Fruit fly (Drosophila melanogaster) whole organism, embryonic: ENCODE measurements around the gene Esyt2.

Source experiments
- Abd-B ChIP-seq: fragments of 200-800 bp; sonication (Bioruptor generic); optimal IDR thresholded peaks from 2 replicates; lab custom pipeline; 2018; ENCODE audit warnings: missing biosample characterization, mild to moderate bottlenecking, missing genetic modification characterization, moderate library complexity
- CG10267 ChIP-seq: fragments of 200-800 bp; sonication (Bioruptor generic); optimal IDR thresholded peaks from 2 replicates; lab custom pipeline; 2018; ENCODE audit warnings: missing biosample characterization, mild to moderate bottlenecking, missing genetic modification characterization, moderate library complexity
- CG10274 ChIP-seq: fragments of 200-800 bp; sonication (Bioruptor generic); optimal IDR thresholded peaks from 3 replicates; lab custom pipeline; 2017; ENCODE audit warnings: missing biosample characterization, mild to moderate bottlenecking, missing genetic modification characterization
- CG10366 ChIP-seq: fragments of 200-800 bp; sonication (Bioruptor generic); IDR thresholded peaks from 2 replicates; pipeline ENCODE4 v1.3.6; 2022; ENCODE audit warnings: missing biosample characterization, missing genetic modification characterization
- CG10654 ChIP-seq: fragments of 200-800 bp; sonication (Bioruptor generic); optimal IDR thresholded peaks from 2 replicates; lab custom pipeline; 2016; ENCODE audit warnings: missing biosample characterization, missing genetic modification characterization
- CG12942 ChIP-seq: fragments of 200-800 bp; sonication (Bioruptor generic); optimal IDR thresholded peaks from 3 replicates; lab custom pipeline; 2016; ENCODE audit warnings: missing biosample characterization, missing genetic modification characterization
- CG13624 ChIP-seq: fragments of 200-800 bp; sonication (Bioruptor generic); optimal IDR thresholded peaks from 2 replicates; lab custom pipeline; 2016; ENCODE audit warnings: missing biosample characterization, missing genetic modification characterization
- CG13775 ChIP-seq: fragments of 200-800 bp; sonication (Bioruptor generic); optimal IDR thresholded peaks from 3 replicates; lab custom pipeline; 2017; ENCODE audit warnings: missing biosample characterization, mild to moderate bottlenecking, missing genetic modification characterization
- CG15601 ChIP-seq: fragments of 200-800 bp; sonication (Bioruptor generic); optimal IDR thresholded peaks from 3 replicates; lab custom pipeline; 2019; ENCODE audit warnings: missing biosample characterization, mild to moderate bottlenecking, missing genetic modification characterization, moderate library complexity
- CG1602 ChIP-seq: fragments of 200-800 bp; sonication (Bioruptor generic); optimal IDR thresholded peaks from 3 replicates; lab custom pipeline; 2016; ENCODE audit warnings: missing biosample characterization, missing genetic modification characterization
- CG17186 ChIP-seq: fragments of 200-800 bp; sonication (Bioruptor generic); optimal IDR thresholded peaks from 3 replicates; lab custom pipeline; 2017; ENCODE audit warnings: missing biosample characterization, missing genetic modification reagents, missing genetic modification characterization
- CG17829 ChIP-seq: fragments of 200-800 bp; optimal IDR thresholded peaks from 2 replicates; lab custom pipeline; 2019; ENCODE audit warnings: missing biosample characterization, mild to moderate bottlenecking, missing genetic modification characterization, moderate library complexity
- CG18262 ChIP-seq: fragments of 200-800 bp; optimal IDR thresholded peaks from 3 replicates; lab custom pipeline; 2019; ENCODE audit warnings: missing biosample characterization, mild to moderate bottlenecking, missing genetic modification characterization, moderate library complexity
- CG1832 ChIP-seq: fragments of 200-800 bp; sonication (Bioruptor generic); optimal IDR thresholded peaks from 2 replicates; lab custom pipeline; 2017; ENCODE audit warnings: missing biosample characterization, mild to moderate bottlenecking, missing genetic modification characterization, inconsistent platforms
- CG18764 ChIP-seq: fragments of 200-800 bp; sonication (Bioruptor generic); optimal IDR thresholded peaks from 3 replicates; lab custom pipeline; 2016; ENCODE audit warnings: missing biosample characterization, missing genetic modification characterization
- CG34422 ChIP-seq: fragments of 200-800 bp; sonication (Bioruptor generic); IDR thresholded peaks from 3 replicates; pipeline ENCODE4 v1.3.6; 2022; ENCODE audit warnings: missing biosample characterization, missing genetic modification characterization
- CG4404 ChIP-seq: fragments of 200-800 bp; sonication (Bioruptor generic); IDR thresholded peaks from 2 replicates; pipeline ENCODE4 v1.3.6; 2022; ENCODE audit warnings: missing biosample characterization, missing genetic modification characterization
- CG5245 ChIP-seq: fragments of 200-800 bp; sonication (Bioruptor generic); optimal IDR thresholded peaks from 3 replicates; lab custom pipeline; 2016; ENCODE audit warnings: missing biosample characterization, missing genetic modification characterization
- CG7556 ChIP-seq: fragments of 200-800 bp; sonication (Bioruptor generic); optimal IDR thresholded peaks from 2 replicates; lab custom pipeline; 2017; ENCODE audit warnings: missing biosample characterization, mild to moderate bottlenecking, missing genetic modification characterization
- CG9609 ChIP-seq: fragments of 200-800 bp; sonication (Bioruptor generic); optimal IDR thresholded peaks from 3 replicates; lab custom pipeline; 2016; ENCODE audit warnings: missing biosample characterization, missing genetic modification characterization
- CoRest ChIP-seq: fragments of 200-800 bp; sonication (Bioruptor generic); optimal IDR thresholded peaks from 3 replicates; lab custom pipeline; 2018; ENCODE audit warnings: missing biosample characterization, mild to moderate bottlenecking, missing genetic modification characterization, moderate library complexity
- D19A ChIP-seq: fragments of 200-800 bp; optimal IDR thresholded peaks from 3 replicates; lab custom pipeline; 2019; ENCODE audit warnings: missing biosample characterization, mild to moderate bottlenecking, missing genetic modification characterization, moderate library complexity
- E2f1 ChIP-seq: fragments of 200-800 bp; sonication (Bioruptor generic); IDR thresholded peaks from 2 replicates; pipeline ENCODE4 v1.3.6; 2022; ENCODE audit warnings: missing biosample characterization, missing genetic modification characterization
- Ets65A ChIP-seq: fragments of 200-800 bp; sonication (Bioruptor generic); peaks from one replicate; lab custom pipeline; 2016; ENCODE audit warnings: missing biosample characterization, missing genetic modification characterization
- Hr51 ChIP-seq, 2 experiments: fragments of 200-800 bp; sonication (Bioruptor generic); optimal IDR thresholded peaks; 2 replicates in 1 of 2; 3 replicates in 1 of 2; lab custom pipeline; 2016 to 2018; ENCODE audit warnings: missing biosample characterization in 2 of 2, missing genetic modification characterization in 2 of 2, mild to moderate bottlenecking in 1 of 2, moderate library complexity in 1 of 2
- Oli ChIP-seq: fragments of 200-800 bp; sonication (Bioruptor generic); optimal IDR thresholded peaks from 2 replicates; lab custom pipeline; 2018; ENCODE audit warnings: missing biosample characterization, mild to moderate bottlenecking, missing genetic modification characterization, moderate library complexity
- Pdp1 ChIP-seq, 2 experiments: fragments of 200-800 bp; sonication (Bioruptor generic); optimal IDR thresholded peaks; 3 replicates each; lab custom pipeline; 2016; ENCODE audit warnings: missing biosample characterization in 2 of 2, missing genetic modification characterization in 2 of 2, mild to moderate bottlenecking in 1 of 2, moderate library complexity in 1 of 2
- Sox100B ChIP-seq: fragments of 200-800 bp; sonication (Bioruptor generic); optimal IDR thresholded peaks from 3 replicates; lab custom pipeline; 2018; ENCODE audit warnings: missing biosample characterization, mild to moderate bottlenecking, missing genetic modification characterization
- Taf1 ChIP-seq: fragments of 200-800 bp; sonication (Bioruptor generic); IDR thresholded peaks from 2 replicates; pipeline ENCODE4 v1.3.6; 2022; ENCODE audit warnings: missing biosample characterization, missing genetic modification characterization
- ab ChIP-seq: fragments of 200-800 bp; sonication (Bioruptor generic); optimal IDR thresholded peaks from 2 replicates; lab custom pipeline; 2016; ENCODE audit warnings: missing biosample characterization, missing genetic modification characterization
- amos ChIP-seq: fragments of 200-800 bp; sonication (Bioruptor generic); IDR thresholded peaks from 2 replicates; pipeline ENCODE4 v1.3.6; 2022; ENCODE audit warnings: missing biosample characterization, missing genetic modification characterization; ENCODE audit not compliant: partially characterized antibody
- btn ChIP-seq: fragments of 200-800 bp; sonication (Bioruptor generic); optimal IDR thresholded peaks from 2 replicates; lab custom pipeline; 2016; ENCODE audit warnings: missing biosample characterization, missing genetic modification characterization
- caup ChIP-seq: fragments of 200-800 bp; sonication (Bioruptor generic); optimal IDR thresholded peaks from 3 replicates; lab custom pipeline; 2017; ENCODE audit warnings: missing biosample characterization, mild to moderate bottlenecking, missing genetic modification characterization, moderate library complexity; ENCODE audit not compliant: severe bottlenecking
- chif ChIP-seq, 2 experiments: fragments of 200-800 bp; sonication (Bioruptor generic); optimal IDR thresholded peaks; 3 replicates each; lab custom pipeline; 2016; ENCODE audit warnings: missing biosample characterization in 2 of 2, missing genetic modification characterization in 2 of 2
- crc ChIP-seq: fragments of 200-800 bp; sonication (Bioruptor generic); optimal IDR thresholded peaks from 2 replicates; lab custom pipeline; 2016; ENCODE audit warnings: missing biosample characterization, missing genetic modification characterization
- crp ChIP-seq, 2 experiments: fragments of 200-800 bp; sonication (Bioruptor generic); optimal IDR thresholded peaks; 2 replicates in 1 of 2; 3 replicates in 1 of 2; lab custom pipeline; 2017; ENCODE audit warnings: missing biosample characterization in 2 of 2, missing genetic modification characterization in 2 of 2, mild to moderate bottlenecking in 1 of 2, moderate library complexity in 1 of 2
- cwo ChIP-seq: fragments of 200-800 bp; sonication (Bioruptor generic); optimal IDR thresholded peaks from 3 replicates; lab custom pipeline; 2017; ENCODE audit warnings: missing biosample characterization, missing genetic modification characterization, mild to moderate bottlenecking, moderate library complexity, missing genetic modification reagents
- danr ChIP-seq: fragments of 200-800 bp; sonication (Bioruptor generic); IDR thresholded peaks from 2 replicates; pipeline ENCODE4 v1.3.6; 2022; ENCODE audit warnings: missing biosample characterization, missing genetic modification characterization
- dmrt11E ChIP-seq: fragments of 200-800 bp; sonication (Bioruptor generic); optimal IDR thresholded peaks from 3 replicates; lab custom pipeline; 2018; ENCODE audit warnings: missing biosample characterization, mild to moderate bottlenecking, missing genetic modification characterization, moderate library complexity
- dmrt99B ChIP-seq: fragments of 200-800 bp; sonication (Bioruptor generic); optimal IDR thresholded peaks from 2 replicates; lab custom pipeline; 2018; ENCODE audit warnings: missing biosample characterization, mild to moderate bottlenecking, missing genetic modification characterization, moderate library complexity
- dysf ChIP-seq: fragments of 200-800 bp; sonication (Bioruptor generic); IDR thresholded peaks from 3 replicates; pipeline ENCODE4 v1.3.6; 2022; ENCODE audit warnings: missing biosample characterization, missing genetic modification characterization
- gem ChIP-seq: fragments of 200-800 bp; sonication (Bioruptor generic); optimal IDR thresholded peaks from 2 replicates; lab custom pipeline; 2019; ENCODE audit warnings: missing biosample characterization, mild to moderate bottlenecking, missing genetic modification characterization, moderate library complexity
- gro ChIP-seq: fragments of 200-800 bp; sonication (Bioruptor generic); optimal IDR thresholded peaks from 2 replicates; lab custom pipeline; 2016; ENCODE audit warnings: missing biosample characterization, missing genetic modification characterization
- ind ChIP-seq: fragments of 200-800 bp; sonication (Bioruptor generic); optimal IDR thresholded peaks from 3 replicates; lab custom pipeline; 2016; ENCODE audit warnings: missing biosample characterization, missing genetic modification characterization
- nmo ChIP-seq: fragments of 200-800 bp; sonication (Bioruptor generic); optimal IDR thresholded peaks from 2 replicates; lab custom pipeline; 2018; ENCODE audit warnings: missing biosample characterization, mild to moderate bottlenecking, missing genetic modification characterization, moderate library complexity
- oc ChIP-seq: fragments of 200-800 bp; sonication (Bioruptor generic); optimal IDR thresholded peaks from 2 replicates; lab custom pipeline; 2018; ENCODE audit warnings: missing biosample characterization, mild to moderate bottlenecking, missing genetic modification characterization, moderate library complexity
- phol ChIP-seq: fragments of 200-800 bp; sonication (Bioruptor generic); optimal IDR thresholded peaks from 3 replicates; lab custom pipeline; 2018; ENCODE audit warnings: missing biosample characterization, mild to moderate bottlenecking, missing genetic modification characterization, moderate library complexity
- row ChIP-seq: fragments of 200-800 bp; sonication (Bioruptor generic); IDR thresholded peaks from 3 replicates; pipeline ENCODE4 v1.3.6; 2022; ENCODE audit warnings: missing biosample characterization, missing genetic modification characterization
- vvl ChIP-seq: fragments of 200-800 bp; sonication (Bioruptor generic); IDR thresholded peaks from 2 replicates; pipeline ENCODE4 v1.3.6; 2022; ENCODE audit warnings: missing biosample characterization, missing genetic modification characterization

Esyt2 gene

dm6 chr3R:24598549-24599204 is 54.2 kb downstream of the Esyt2 start (continued):
- TF ChIP-seq CG13775 (GFP tag; lab: Kevin White, UChicago) (peak; percentile 7), caup (GFP tag; lab: Kevin White, UChicago) (no peak), CG34422 (GFP tag; lab: Robert Waterston, UW) (peak; percentile 46; the same call in 1 of the 3 replicates), Hr51 (GFP tag; optimal IDR thresholded peaks at IDR 0.05; lab: Kevin White, UChicago) (peak in 1 of 2 experiments; percentile 48), btn (GFP tag; lab: Kevin White, UChicago) (no peak), cwo (GFP tag; lab: Kevin White, UChicago) (peak; percentile 12), CG10366 (no peak), Pdp1 (GFP tag; optimal IDR thresholded peaks at IDR 0.05; lab: Kevin White, UChicago) (peak in 1 of 2 experiments; percentile 5), danr (GFP tag; lab: Robert Waterston, UW) (no peak), CG12942 (GFP tag; lab: Kevin White, UChicago) (peak; percentile 18), Sox100B (GFP tag; lab: Kevin White, UChicago) (peak; percentile 38), CG18764 (GFP tag; lab: Kevin White, UChicago) (no peak), gro (no peak), crp (GFP tag; optimal IDR thresholded peaks at IDR 0.05; lab: Kevin White, UChicago) (no peak), CG7556 (GFP tag; lab: Kevin White, UChicago) (peak; percentile 32), phol (tag; lab: Kevin White, UChicago) (peak; percentile 46), dmrt11E (tag; lab: Kevin White, UChicago) (peak; percentile 4), CG18262 (tag; lab: Kevin White, UChicago) (peak; percentile 50), ab (GFP tag; lab: Kevin White, UChicago) (no peak), CG13624 (peak; percentile 49), nmo (GFP tag; lab: Kevin White, UChicago) (peak; percentile 22), crc (GFP tag; lab: Kevin White, UChicago) (no peak), row (peak; percentile 32; the same call in 2 of the 3 replicates), dysf (GFP tag; lab: Robert Waterston, UW) (peak; percentile 44; the same call in 1 of the 3 replicates), CG4404 (GFP tag; lab: Robert Waterston, UW) (no peak), CG1832 (GFP tag; lab: Kevin White, UChicago) (no peak), CG17186 (GFP tag; lab: Kevin White, UChicago) (no peak), chif (GFP tag; optimal IDR thresholded peaks at IDR 0.05; lab: Kevin White, UChicago) (peak in 1 of 2 experiments; percentile 19), Abd-B (GFP tag; lab: Kevin White, UChicago) (peak; percentile 14), oc (tag; lab: Kevin White, UChicago) (peak; percentile 26), CG9609 (GFP tag; lab: Kevin White, UChicago) (peak; percentile 21), CG15601 (tag; lab: Kevin White, UChicago) (no peak), CoRest (peak; percentile 13), Ets65A (GFP tag; lab: Kevin White, UChicago) (peak; percentile 86), ind (GFP tag; lab: Kevin White, UChicago) (peak; percentile 41), CG1602 (no peak), gem (tag; lab: Kevin White, UChicago) (peak; percentile 49), Oli (peak; percentile 43), dmrt99B (tag; lab: Kevin White, UChicago) (peak; percentile 51), amos (GFP tag; lab: Robert Waterston, UW) (no peak), E2f1 (GFP tag; lab: Robert Waterston, UW) (0 out of 2 replicates have a peak, but pooled peaks have one; percentile 13), CG17829 (tag; lab: Kevin White, UChicago) (peak; percentile 28), CG10267 (peak; percentile 10), vvl (GFP tag; lab: Robert Waterston, UW) (peak; percentile 36; the same call in 1 of the 2 replicates), CG10654 (no peak), D19A (no peak), CG5245 (GFP tag; lab: Kevin White, UChicago) (no peak), Taf1 (GFP tag; lab: Robert Waterston, UW) (no peak), CG10274 (GFP tag; lab: Kevin White, UChicago) (peak; percentile 72)
